Fruit fly (Drosophila melanogaster) whole organism, wandering third instar larva: ENCODE data around the gene Elba1.

ENCODE experiments used
- CG32264 ChIP-seq: fragments of 200-800 bp; sonication (Bioruptor generic); optimal IDR thresholded peaks from 2 replicates; lab custom pipeline; 2016; ENCODE audit warnings: missing biosample characterization, missing genetic modification characterization
- CrebA ChIP-seq: fragments of 200-800 bp; sonication (Bioruptor generic); optimal IDR thresholded peaks from 2 replicates; lab custom pipeline; 2016; ENCODE audit warnings: missing biosample characterization, mild to moderate bottlenecking, missing genetic modification characterization, borderline replicate concordance
- Dfd ChIP-seq: fragments of >200 bp; optimal IDR thresholded peaks from 2 replicates; lab custom pipeline; 2017; ENCODE audit warnings: missing biosample characterization, missing genetic modification characterization
- GATAd ChIP-seq: sonication (Bioruptor generic); optimal IDR thresholded peaks from 2 replicates; lab custom pipeline; 2016; ENCODE audit warnings: missing biosample characterization, missing genetic modification characterization
- HLH106 ChIP-seq: fragments of 200-800 bp; optimal IDR thresholded peaks from 3 replicates; lab custom pipeline; 2019; ENCODE audit warnings: missing biosample characterization, mild to moderate bottlenecking, missing genetic modification characterization, moderate library complexity
- Hnf4 ChIP-seq: fragments of 200-800 bp; sonication (Bioruptor generic); optimal IDR thresholded peaks from 2 replicates; lab custom pipeline; 2016; ENCODE audit warnings: missing biosample characterization, mild to moderate bottlenecking, missing genetic modification characterization
- Hr83 ChIP-seq: fragments of 200-300 bp; sonication (Bioruptor generic); optimal IDR thresholded peaks from 2 replicates; lab custom pipeline; 2016; ENCODE audit warnings: missing biosample characterization, mild to moderate bottlenecking, missing genetic modification characterization, moderate library complexity; ENCODE audit not compliant: poor library complexity, severe bottlenecking
- Jra ChIP-seq: sonication (Bioruptor generic); optimal IDR thresholded peaks from 2 replicates; lab custom pipeline; 2016; ENCODE audit warnings: missing biosample characterization, missing genetic modification characterization
- Myc ChIP-seq: fragments of >200 bp; optimal IDR thresholded peaks from 2 replicates; lab custom pipeline; 2017
- N ChIP-seq: fragments of >200 bp; optimal IDR thresholded peaks from 2 replicates; lab custom pipeline; 2018; ENCODE audit warnings: missing biosample characterization, missing external identifiers, missing genetic modification characterization
- OdsH ChIP-seq: fragments of 200-800 bp; sonication (Bioruptor generic); optimal IDR thresholded peaks from 2 replicates; lab custom pipeline; 2016; ENCODE audit warnings: missing biosample characterization, mild to moderate bottlenecking, missing genetic modification characterization
- Rel ChIP-seq, 2 experiments: fragments of 200-800 bp; sonication (Bioruptor generic) in 1 of 2; optimal IDR thresholded peaks; 2 replicates in 1 of 2; 3 replicates in 1 of 2; lab custom pipeline; 2016 to 2019; ENCODE audit warnings: mild to moderate bottlenecking in 2 of 2, missing biosample characterization in 2 of 2, missing genetic modification characterization in 2 of 2, moderate library complexity in 1 of 2
- Sp1 ChIP-seq: fragments of 200-800 bp; sonication (Bioruptor generic); optimal IDR thresholded peaks from 3 replicates; lab custom pipeline; 2019; ENCODE audit warnings: missing biosample characterization, mild to moderate bottlenecking, missing genetic modification characterization, moderate library complexity
- Vsx2 ChIP-seq: fragments of 200-300, 225-300 bp; sonication (Bioruptor generic); optimal IDR thresholded peaks from 2 replicates; lab custom pipeline; 2018; ENCODE audit warnings: missing biosample characterization, missing genetic modification characterization; ENCODE audit not compliant: partially characterized antibody
- br ChIP-seq: fragments of 200-800 bp; sonication (Bioruptor generic); optimal IDR thresholded peaks from 2 replicates; lab custom pipeline; 2016; ENCODE audit warnings: missing biosample characterization, missing genetic modification characterization
- brk ChIP-seq: fragments of 200-800 bp; sonication (Bioruptor generic); optimal IDR thresholded peaks from 2 replicates; lab custom pipeline; 2016; ENCODE audit warnings: missing biosample characterization, mild to moderate bottlenecking, missing genetic modification characterization
- dl ChIP-seq, 2 experiments: fragments of 175-275, 200-275 bp in 1 of 2; fragments of 200-275 bp in 1 of 2; sonication (Bioruptor generic); optimal IDR thresholded peaks; lab custom pipeline; 2018; ENCODE audit warnings: mild to moderate bottlenecking in 2 of 2, missing biosample characterization in 2 of 2, missing genetic modification characterization in 2 of 2, moderate library complexity in 2 of 2; ENCODE audit not compliant: partially characterized antibody in 2 of 2, insufficient read depth in 1 of 2
- dmrt93B ChIP-seq: fragments of 200-800 bp; sonication (Bioruptor generic); optimal IDR thresholded peaks from 2 replicates; lab custom pipeline; 2018; ENCODE audit warnings: missing biosample characterization, mild to moderate bottlenecking, missing genetic modification characterization
- dsf ChIP-seq: sonication (Bioruptor generic); optimal IDR thresholded peaks from 2 replicates; lab custom pipeline; 2016; ENCODE audit warnings: missing biosample characterization, missing genetic modification characterization, borderline replicate concordance
- ey ChIP-seq: fragments of 200-800 bp; sonication (Bioruptor generic); optimal IDR thresholded peaks from 2 replicates; lab custom pipeline; 2016; ENCODE audit warnings: missing biosample characterization, missing genetic modification characterization
- foxo ChIP-seq, 2 experiments: fragments of 200-800 bp; sonication (Bioruptor generic); optimal IDR thresholded peaks; 2 replicates in 1 of 2; 3 replicates in 1 of 2; lab custom pipeline; 2016 to 2017; ENCODE audit warnings: missing biosample characterization in 2 of 2, missing genetic modification characterization in 2 of 2
- fru ChIP-seq: fragments of 200-800 bp; sonication (Bioruptor generic); optimal IDR thresholded peaks from 3 replicates; lab custom pipeline; 2016; ENCODE audit warnings: missing biosample characterization, mild to moderate bottlenecking, missing genetic modification characterization
- h ChIP-seq: fragments of 200-800 bp; sonication (Bioruptor generic); optimal IDR thresholded peaks from 3 replicates; lab custom pipeline; 2016; ENCODE audit warnings: missing biosample characterization, mild to moderate bottlenecking, missing genetic modification characterization
- jim ChIP-seq: fragments of 175-275, 200-325 bp; sonication (Bioruptor generic); optimal IDR thresholded peaks from 2 replicates; lab custom pipeline; 2016; ENCODE audit warnings: missing biosample characterization, mild to moderate bottlenecking, missing genetic modification characterization
- lola ChIP-seq: fragments of >200 bp; optimal IDR thresholded peaks from 2 replicates; lab custom pipeline; 2017; ENCODE audit warnings: missing biosample characterization, missing genetic modification characterization
- pan ChIP-seq: fragments of >200 bp; optimal IDR thresholded peaks from 2 replicates; lab custom pipeline; 2017
- psq ChIP-seq: fragments of 200-800 bp; sonication (Bioruptor generic); optimal IDR thresholded peaks from 3 replicates; lab custom pipeline; 2017; ENCODE audit warnings: missing biosample characterization, mild to moderate bottlenecking, missing genetic modification characterization, moderate library complexity
- rgr ChIP-seq: fragments of 200-800 bp; sonication (Bioruptor generic); optimal IDR thresholded peaks from 3 replicates; lab custom pipeline; 2016; ENCODE audit warnings: missing biosample characterization, mild to moderate bottlenecking, missing genetic modification characterization
- sage ChIP-seq: fragments of 200-800 bp; sonication (Bioruptor generic); optimal IDR thresholded peaks from 2 replicates; lab custom pipeline; 2016; ENCODE audit warnings: missing biosample characterization, mild to moderate bottlenecking, missing genetic modification characterization
- sv ChIP-seq: fragments of 200-800 bp; sonication (Bioruptor generic); optimal IDR thresholded peaks from 3 replicates; lab custom pipeline; 2016; ENCODE audit warnings: missing biosample characterization, missing genetic modification characterization
- tai ChIP-seq: sonication (Bioruptor generic); optimal IDR thresholded peaks from 2 replicates; lab custom pipeline; 2016; ENCODE audit warnings: missing biosample characterization, missing genetic modification characterization
- usp ChIP-seq: fragments of >200 bp; optimal IDR thresholded peaks from 2 replicates; lab custom pipeline; 2017; ENCODE audit warnings: missing biosample characterization, missing genetic modification characterization
- woc ChIP-seq: sonication (Bioruptor generic); optimal IDR thresholded peaks from 2 replicates; lab custom pipeline; 2016; ENCODE audit warnings: missing biosample characterization, mild to moderate bottlenecking, missing genetic modification characterization

Gene Elba1

DNA sequence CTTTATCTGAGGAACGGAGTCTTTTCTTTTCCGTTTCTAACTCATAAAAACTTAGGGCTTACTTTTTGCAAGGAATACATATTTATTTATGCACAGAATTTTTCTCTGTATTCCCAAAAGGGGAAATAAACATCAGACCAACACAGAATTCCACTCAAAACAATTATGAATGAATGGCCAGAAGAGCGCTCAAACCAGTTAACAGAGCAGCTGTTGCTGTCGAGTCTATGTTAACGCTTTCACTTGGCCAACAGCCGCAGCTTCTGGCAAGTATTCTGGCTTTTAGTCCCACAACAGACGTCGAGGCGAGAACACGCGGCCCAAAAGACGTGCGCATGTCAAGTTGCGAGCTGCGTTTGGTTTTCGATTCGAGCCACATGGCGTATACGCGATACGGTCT is 10.2 kb upstream of the Elba1 start, which contains the start of gene dcma:
Gene dcma (plus strand): TSS at position 301 of the 400 bp plus-strand sequence.
- TF ChIP-seq jim (GFP tag; lab: Kevin White, UChicago), result no peak
- TF ChIP-seq lola (GFP tag; lab: Kevin White, UChicago), result no peak
- no peak for TF ChIP-seq Myc
- no peak for TF ChIP-seq Jra (GFP tag; lab: Kevin White, UChicago)
- TF ChIP-seq usp (GFP tag; lab: Kevin White, UChicago), result no peak
- TF ChIP-seq N (GFP tag; lab: Kevin White, UChicago), result no peak

DNA sequence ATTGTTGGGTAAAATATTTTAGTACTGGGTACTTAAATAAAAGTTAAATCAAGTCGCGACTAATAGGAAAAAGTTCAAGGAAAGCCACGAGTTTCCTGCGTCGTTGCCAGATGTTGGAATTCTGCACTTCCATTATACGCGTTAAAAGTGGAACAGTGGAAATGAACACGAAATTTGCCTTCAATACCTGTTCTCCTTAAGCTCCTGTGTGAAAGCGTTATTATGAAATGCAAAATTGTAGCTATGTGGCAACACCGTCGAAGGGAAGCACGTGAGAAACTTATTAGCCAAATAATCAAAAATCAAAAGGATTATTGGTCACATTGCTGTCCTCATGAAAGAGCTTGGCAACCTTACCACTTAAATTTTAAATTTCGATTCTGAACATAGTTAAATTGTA is 6.3 kb upstream of the Elba1 start, which contains the start of gene CG3251:
Gene CG3251 (minus strand): TSS at position 101 of the 400 bp plus-strand sequence.
- TF ChIP-seq N (GFP tag; lab: Kevin White, UChicago), result no peak
- no peak for TF ChIP-seq CrebA (GFP tag; lab: Kevin White, UChicago)
- TF ChIP-seq usp (GFP tag; lab: Kevin White, UChicago), result no peak
- no peak for TF ChIP-seq dmrt93B (GFP tag; lab: Kevin White, UChicago)

DNA sequence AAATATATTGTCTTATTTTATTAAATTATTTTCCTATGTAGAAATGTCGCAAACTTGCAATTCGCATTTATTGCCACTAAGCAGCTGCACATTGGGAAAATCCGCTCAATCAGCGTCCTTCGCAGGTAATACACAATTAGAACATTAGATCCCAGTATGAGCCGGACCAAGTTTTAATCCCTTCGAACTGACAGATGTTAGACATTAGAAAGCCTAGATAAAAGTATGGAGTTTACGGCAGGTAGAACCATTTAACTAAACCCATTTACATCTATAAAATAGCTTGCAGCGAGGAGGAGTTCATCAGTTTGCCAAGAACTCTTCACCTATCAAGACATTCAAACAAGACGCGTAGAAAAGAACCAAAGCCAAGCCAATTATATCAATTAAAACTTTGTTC is 3.0 kb upstream of the Elba1 start, which contains the start of gene Elba3:
Gene Elba3 (plus strand): TSS at position 301 of the 400 bp plus-strand sequence.
- TF ChIP-seq Dfd (GFP tag; lab: Kevin White, UChicago) (no peak), psq (GFP tag; lab: Kevin White, UChicago) (no peak), sage (GFP tag; lab: Kevin White, UChicago) (no peak), fru (no peak), Rel (GFP tag; optimal IDR thresholded peaks at IDR 0.05; lab: Kevin White, UChicago) (no peak), Rel (tag; optimal IDR thresholded peaks at IDR 0.05; lab: Kevin White, UChicago) (no peak), sv (GFP tag; lab: Kevin White, UChicago) (no peak), foxo (GFP tag; optimal IDR thresholded peaks at IDR 0.05; lab: Kevin White, UChicago) (no peak), tai (GFP tag; lab: Kevin White, UChicago) (no peak)
- TF ChIP-seq, all 38 proteins: peak for 0

DNA sequence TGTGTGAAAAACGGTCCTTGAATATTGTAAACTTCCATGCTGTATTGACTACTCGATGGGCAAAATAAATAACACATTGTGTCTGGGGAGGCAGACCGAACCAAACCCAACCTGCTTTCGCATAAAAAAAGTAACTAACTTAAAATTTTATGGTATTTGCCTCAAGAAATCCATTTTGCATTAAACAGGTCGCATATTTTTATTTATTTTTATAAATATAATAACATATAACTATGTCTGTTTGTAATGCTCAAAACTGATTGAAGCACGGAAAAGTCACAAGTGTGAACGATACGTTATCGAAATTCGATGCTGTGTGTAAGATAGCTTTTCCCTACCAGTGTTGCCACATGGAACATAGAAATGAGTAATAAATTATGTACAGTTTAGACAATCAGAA is 1.9 kb downstream of the Elba1 start, which contains the start of gene CG11929:
Gene CG11929 (plus strand): TSS at position 301 of the 400 bp plus-strand sequence.
- TF ChIP-seq Vsx2 (GFP tag; lab: Kevin White, UChicago), result no peak
- no peak for TF ChIP-seq ey (GFP tag; lab: Kevin White, UChicago)
- TF ChIP-seq, all 38 proteins: peak for 0

DNA sequence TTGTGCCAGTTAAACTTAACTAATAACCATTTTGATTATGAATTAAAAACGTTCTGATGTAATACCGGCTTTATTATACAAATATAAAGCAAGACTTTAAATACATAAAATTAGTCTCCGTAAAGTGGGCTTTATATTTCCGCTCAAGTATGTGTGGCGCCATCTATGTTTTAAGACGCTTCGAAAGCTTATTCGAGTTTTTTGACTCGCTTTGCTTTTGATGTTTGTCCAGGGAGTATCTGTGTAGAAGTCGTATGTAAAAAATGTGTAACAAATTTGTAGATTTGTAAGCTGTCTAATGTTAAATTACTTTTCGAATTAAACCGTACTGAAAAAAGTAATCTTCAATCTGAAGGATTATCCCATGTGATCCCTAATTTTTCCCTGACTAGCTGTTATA is 23.3 kb downstream of the Elba1 start:
- TF ChIP-seq Myc, result peak; percentile 22
- TF ChIP-seq foxo (GFP tag; optimal IDR thresholded peaks at IDR 0.05; lab: Kevin White, UChicago), result no peak
- TF ChIP-seq Rel (GFP tag; optimal IDR thresholded peaks at IDR 0.05; lab: Kevin White, UChicago), result no peak
- TF ChIP-seq Rel (tag; optimal IDR thresholded peaks at IDR 0.05; lab: Kevin White, UChicago), result no peak

DNA sequence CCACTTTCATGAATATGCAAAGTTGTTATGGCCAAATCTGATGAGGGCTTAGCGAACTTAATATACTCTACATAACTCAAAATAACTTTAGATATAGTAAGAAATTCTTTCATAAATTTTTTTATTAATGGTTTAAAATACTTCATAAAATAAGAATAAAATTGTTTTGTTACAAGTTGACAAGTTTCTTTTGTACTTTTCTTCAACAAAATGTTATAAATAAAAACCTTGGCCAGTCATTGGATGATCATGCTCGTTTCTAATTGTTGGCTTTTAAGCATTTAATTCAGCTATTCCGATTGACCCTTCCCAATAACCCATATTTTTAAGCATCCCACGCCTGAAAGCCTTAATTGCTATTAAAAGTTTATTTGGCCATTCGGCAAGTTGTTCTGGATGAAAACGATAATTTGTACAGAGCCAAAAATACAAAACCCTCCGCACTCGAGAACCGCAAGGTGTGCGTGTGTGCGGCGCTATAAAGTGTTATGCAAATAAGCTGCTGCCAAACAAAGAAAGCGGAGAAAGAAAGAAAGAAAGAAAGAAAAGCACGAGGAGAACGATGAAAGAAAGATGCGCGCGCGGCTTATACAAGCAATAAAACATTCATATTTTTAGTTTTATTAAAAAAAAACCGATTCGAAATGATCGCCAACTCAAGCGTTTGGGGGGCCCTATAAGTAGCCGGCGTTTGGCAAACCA is 33.4 kb downstream of the Elba1 start, which contains the start of gene CG3355:
Gene CG3355 (plus strand): TSS at position 652 of the 702 bp plus-strand sequence.
- TF ChIP-seq CG32264, result no peak
- peak; percentile 17 for TF ChIP-seq psq (GFP tag; lab: Kevin White, UChicago)

DNA sequence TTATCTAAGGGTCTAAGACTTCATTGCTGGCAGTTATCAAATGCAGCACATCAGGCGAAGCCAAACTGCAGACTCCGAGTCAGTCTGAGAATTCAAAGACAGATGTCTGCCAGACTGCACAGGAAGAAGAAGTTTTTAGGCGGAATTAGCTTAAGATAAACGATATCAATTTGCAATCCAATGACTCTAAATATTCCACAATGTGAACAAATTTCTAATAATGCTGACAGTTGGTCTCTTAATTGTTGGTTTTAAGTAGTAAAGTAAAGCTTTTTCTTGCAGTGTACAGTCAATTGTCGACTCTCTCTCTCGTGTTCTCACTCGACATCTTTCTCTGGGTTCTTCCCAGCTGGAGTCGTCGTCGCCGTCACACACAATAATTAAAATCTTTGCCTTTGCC is 35.5 kb downstream of the Elba1 start:
- no peak for TF ChIP-seq brk (GFP tag; lab: Kevin White, UChicago)
- TF ChIP-seq fru, result peak; percentile 19
- TF ChIP-seq tai (GFP tag; lab: Kevin White, UChicago), result no peak
- no peak for TF ChIP-seq dl (GFP tag; optimal IDR thresholded peaks at IDR 0.05; lab: Kevin White, UChicago; ENCODE audit: insufficient read depth in 1 of 2, partially characterized antibody in 2 of 2)
- TF ChIP-seq Myc, result no peak
- no peak for TF ChIP-seq Hr83 (GFP tag; lab: Kevin White, UChicago)
- TF ChIP-seq Sp1 (GFP tag; lab: Kevin White, UChicago), result peak; percentile 15
- TF ChIP-seq CrebA (GFP tag; lab: Kevin White, UChicago), result no peak
- TF ChIP-seq lola (GFP tag; lab: Kevin White, UChicago), result no peak
- peak; percentile 3 for TF ChIP-seq OdsH (GFP tag; lab: Kevin White, UChicago)
- no peak for TF ChIP-seq Vsx2 (GFP tag; lab: Kevin White, UChicago)
- no peak for TF ChIP-seq CG32264
- TF ChIP-seq br, result peak; percentile 19
- no peak for TF ChIP-seq GATAd (GFP tag; lab: Kevin White, UChicago)
- TF ChIP-seq usp (GFP tag; lab: Kevin White, UChicago), result no peak
- peak; percentile 27 for TF ChIP-seq HLH106 (tag; lab: Kevin White, UChicago)
- TF ChIP-seq pan, result no peak
- no peak for TF ChIP-seq Dfd (GFP tag; lab: Kevin White, UChicago)
- no peak for TF ChIP-seq dsf (GFP tag; lab: Kevin White, UChicago)
- TF ChIP-seq foxo (GFP tag; optimal IDR thresholded peaks at IDR 0.05; lab: Kevin White, UChicago), result peak in 1 of 2 experiments; percentile 40
- peak; percentile 22 for TF ChIP-seq rgr
- no peak for TF ChIP-seq sv (GFP tag; lab: Kevin White, UChicago)
- TF ChIP-seq Hnf4 (GFP tag; lab: Kevin White, UChicago), result peak; percentile 25
- TF ChIP-seq ey (GFP tag; lab: Kevin White, UChicago), result peak; percentile 47
- TF ChIP-seq woc, result no peak
- TF ChIP-seq h (GFP tag; lab: Kevin White, UChicago), result peak; percentile 46
